Fruit fly (Drosophila melanogaster) S2 (cell line): ENCODE results near the gene CG3335.

Source experiments
- CG8478 ChIP-seq: fragments of >200 bp; optimal IDR thresholded peaks from 2 replicates; lab custom pipeline; 2018
- CTCF ChIP-seq, 2 experiments: fragments of >200 bp; optimal IDR thresholded peaks; 2 replicates each; lab custom pipeline; 2018

- no peak for TF ChIP-seq CG8478 (lab: Kevin White, UChicago)
- no peak for TF ChIP-seq CTCF (optimal IDR thresholded peaks at IDR 0.05; lab: Kevin White, UChicago)
These were observed 8.4 kb upstream of the CG3335 start for dm6 chr3L:9615443-9616141.
